Worm (Caenorhabditis elegans) whole organism, L1 larva: ENCODE data around the gene nhr-148.

ENCODE experiments used
- C04F5.9 ChIP-seq: sonication (generic microtip); optimal IDR thresholded peaks from 2 replicates; lab custom pipeline; 2016; ENCODE audit warnings: missing genetic modification characterization, missing compliant biosample characterization
- C34B4.2 ChIP-seq: sonication (generic microtip); optimal IDR thresholded peaks from 2 replicates; lab custom pipeline; 2017; ENCODE audit warnings: mild to moderate bottlenecking, missing genetic modification characterization, missing compliant biosample characterization
- Y116A8C.19 ChIP-seq: sonication (generic microtip); optimal IDR thresholded peaks from 2 replicates; lab custom pipeline; 2016; ENCODE audit warnings: missing compliant biosample characterization, missing genetic modification characterization, borderline replicate concordance
- ceh-90 ChIP-seq: sonication (generic microtip); optimal IDR thresholded peaks from 2 replicates; lab custom pipeline; 2016; ENCODE audit warnings: missing genetic modification characterization, missing compliant biosample characterization
- egl-13 ChIP-seq: sonication (generic microtip); optimal IDR thresholded peaks from 2 replicates; lab custom pipeline; 2016; ENCODE audit warnings: missing genotype, missing genetic modification reagents, missing genetic modification characterization, missing compliant biosample characterization
- egl-27 ChIP-seq, 2 experiments: fragments of 150-350 bp in 1 of 2; sonication (generic microtip); optimal IDR thresholded peaks; 3 replicates each; lab custom pipeline; 2017 to 2018; ENCODE audit warnings: missing biosample characterization in 2 of 2, missing genetic modification characterization in 2 of 2, missing genetic modification reagents in 2 of 2
- elt-2 ChIP-seq: sonication (generic microtip); optimal IDR thresholded peaks from 2 replicates; lab custom pipeline; 2016; ENCODE audit warnings: missing genetic modification characterization, mild to moderate bottlenecking, inconsistent platforms, missing compliant biosample characterization, missing genetic modification reagents
- lin-35 ChIP-seq, 2 experiments: fragments of 150-350 bp; optimal IDR thresholded peaks; 2 replicates each; lab custom pipeline; 2014; ENCODE audit warnings: missing biosample characterization in 2 of 2, missing genetic modification characterization in 2 of 2, missing genetic modification reagents in 2 of 2
- nhr-28 ChIP-seq: fragments of 150-350 bp; optimal IDR thresholded peaks from 2 replicates; lab custom pipeline; 2014; ENCODE audit warnings: missing biosample characterization, missing genetic modification characterization
- nhr-77 ChIP-seq: fragments of 150-350 bp; optimal IDR thresholded peaks from 2 replicates; lab custom pipeline; 2014; ENCODE audit warnings: missing biosample characterization, missing genetic modification characterization
- nhr-90 ChIP-seq: sonication (generic microtip); optimal IDR thresholded peaks from 2 replicates; lab custom pipeline; 2016; ENCODE audit warnings: mild to moderate bottlenecking, missing genetic modification characterization, missing compliant biosample characterization; ENCODE audit not compliant: poor library complexity
- unc-62 ChIP-seq: fragments of 150-350 bp; optimal IDR thresholded peaks from 2 replicates; lab custom pipeline; 2014; ENCODE audit warnings: missing biosample characterization, missing genetic modification reagents, missing genetic modification characterization
- vab-15 ChIP-seq: sonication (generic microtip); optimal IDR thresholded peaks from 2 replicates; lab custom pipeline; 2017; ENCODE audit warnings: missing genotype, mild to moderate bottlenecking, missing genetic modification characterization, missing compliant biosample characterization

- TF ChIP-seq lin-35 (GFP tag; optimal IDR thresholded peaks at IDR 0.05; lab: Kevin White, UChicago) (no peak), egl-27 (tag; optimal IDR thresholded peaks at IDR 0.05; lab: Kevin White, UChicago) (no peak), C04F5.9 (no peak), egl-13 (no peak), C34B4.2 (no peak), ceh-90 (tag; lab: Kevin White, UChicago) (no peak), nhr-28 (tag; lab: Kevin White, UChicago) (no peak), unc-62 (no peak), nhr-90 (tag; lab: Kevin White, UChicago) (no peak), nhr-77 (tag; lab: Kevin White, UChicago) (no peak), Y116A8C.19 (tag; lab: Kevin White, UChicago) (no peak), vab-15 (tag; lab: Kevin White, UChicago) (no peak), elt-2 (tag; lab: Kevin White, UChicago) (no peak)
Observed at ce11 chrV:7374090-7374489, 32.1 kb downstream of the nhr-148 start, which contains the start of gene srx-56.
